Fruit fly (Drosophila melanogaster): ENCODE measurements around the gene CG9641.

CG9641 gene

dm6 chr2L:2945438-2946220 lies 31.0 kb downstream of the CG9641 start:
- TF ChIP-seq Dfd (GFP tag; optimal IDR thresholded peaks at IDR 0.05) (peak; percentile 83), Hr83 (GFP tag; optimal IDR thresholded peaks at IDR 0.05; ENCODE audit: poor library complexity, severe bottlenecking) (no peak), Myc (optimal IDR thresholded peaks at IDR 0.05) (peak; percentile 36)

dm6 chr2L:2944509-2944908 lies 32.2 kb downstream of the CG9641 start:
- peak; percentile 23 for TF ChIP-seq br (GFP tag; optimal IDR thresholded peaks at IDR 0.05)
- TF ChIP-seq Hnf4 (GFP tag; optimal IDR thresholded peaks at IDR 0.05): no peak
- TF ChIP-seq rgr (GFP tag; optimal IDR thresholded peaks at IDR 0.05): peak; percentile 40
- peak; percentile 39 for TF ChIP-seq fru (GFP tag; optimal IDR thresholded peaks at IDR 0.05)
- TF ChIP-seq lola (GFP tag; optimal IDR thresholded peaks at IDR 0.05): no peak
- TF ChIP-seq Dif (GFP tag; optimal IDR thresholded peaks at IDR 0.05; ENCODE audit: partially characterized antibody): no peak
- TF ChIP-seq ey (GFP tag; optimal IDR thresholded peaks at IDR 0.05): peak; percentile 0
- peak; percentile 29 for TF ChIP-seq OdsH (GFP tag; optimal IDR thresholded peaks at IDR 0.05)
- TF ChIP-seq foxo (GFP tag; optimal IDR thresholded peaks at IDR 0.05): peak in 1 of 2 experiments; percentile 49
- peak; percentile 53 for TF ChIP-seq h (GFP tag; optimal IDR thresholded peaks at IDR 0.05)
- peak; percentile 33 for TF ChIP-seq psq (GFP tag; optimal IDR thresholded peaks at IDR 0.05)
- TF ChIP-seq jim (GFP tag; optimal IDR thresholded peaks at IDR 0.05): no peak
- TF ChIP-seq sage (GFP tag; optimal IDR thresholded peaks at IDR 0.05): no peak

- no peak for TF ChIP-seq sv (GFP tag; optimal IDR thresholded peaks at IDR 0.05)
- TF ChIP-seq Hr78 (GFP tag; optimal IDR thresholded peaks at IDR 0.05): no peak
- no peak for TF ChIP-seq Hnf4 (GFP tag; optimal IDR thresholded peaks at IDR 0.05)
- no peak for TF ChIP-seq Jra (GFP tag; optimal IDR thresholded peaks at IDR 0.05)
- TF ChIP-seq GATAd (GFP tag; optimal IDR thresholded peaks at IDR 0.05): no peak
- no peak for TF ChIP-seq psq (GFP tag; optimal IDR thresholded peaks at IDR 0.05)
- TF ChIP-seq tai (GFP tag; optimal IDR thresholded peaks at IDR 0.05): no peak
- no peak for TF ChIP-seq Abd-B (GFP tag; optimal IDR thresholded peaks at IDR 0.05)
- no peak for TF ChIP-seq rgr (GFP tag; optimal IDR thresholded peaks at IDR 0.05)
- no peak for TF ChIP-seq OdsH (GFP tag; optimal IDR thresholded peaks at IDR 0.05)
- no peak for TF ChIP-seq dmrt93B (GFP tag; optimal IDR thresholded peaks at IDR 0.05)
- TF ChIP-seq Myc (optimal IDR thresholded peaks at IDR 0.05): no peak
- no peak for TF ChIP-seq Hr83 (GFP tag; optimal IDR thresholded peaks at IDR 0.05; ENCODE audit: poor library complexity, severe bottlenecking)
- TF ChIP-seq h (GFP tag; optimal IDR thresholded peaks at IDR 0.05): no peak
- TF ChIP-seq dsf (GFP tag; optimal IDR thresholded peaks at IDR 0.05; ENCODE audit: borderline replicate concordance): no peak
Measured at dm6 chr2L:2942639-2943038, 34.0 kb downstream of the CG9641 start.

- TF ChIP-seq HLH106 (tag; optimal IDR thresholded peaks at IDR 0.05): no peak
- no peak for TF ChIP-seq Dfd (GFP tag; optimal IDR thresholded peaks at IDR 0.05)
- no peak for TF ChIP-seq woc (GFP tag; optimal IDR thresholded peaks at IDR 0.05)
- no peak for TF ChIP-seq dl (GFP tag; optimal IDR thresholded peaks at IDR 0.05; ENCODE audit: insufficient read depth in 1 of 2, partially characterized antibody in 2 of 2)
- TF ChIP-seq OdsH (GFP tag; optimal IDR thresholded peaks at IDR 0.05): no peak
- TF ChIP-seq jim (GFP tag; optimal IDR thresholded peaks at IDR 0.05): no peak
Measured at dm6 chr2L:2941353-2941752, 35.3 kb downstream of the CG9641 start.

- no peak for TF ChIP-seq Vsx2 (GFP tag; optimal IDR thresholded peaks at IDR 0.05; ENCODE audit: partially characterized antibody)
- no peak for TF ChIP-seq brk (GFP tag; optimal IDR thresholded peaks at IDR 0.05)
- TF ChIP-seq sage (GFP tag; optimal IDR thresholded peaks at IDR 0.05): no peak
- no peak for TF ChIP-seq tai (GFP tag; optimal IDR thresholded peaks at IDR 0.05)
- TF ChIP-seq CrebA (GFP tag; optimal IDR thresholded peaks at IDR 0.05; ENCODE audit: borderline replicate concordance): no peak
- TF ChIP-seq Dif (GFP tag; optimal IDR thresholded peaks at IDR 0.05; ENCODE audit: partially characterized antibody): no peak
- TF ChIP-seq psq (GFP tag; optimal IDR thresholded peaks at IDR 0.05): no peak
Measured at dm6 chr2L:2939698-2940097, 37.0 kb downstream of the CG9641 start.
